Fruit fly (Drosophila melanogaster) Kc167 (cell line): ENCODE results near the gene CG5245.
"Not testable (repeated sequence)": the region's sequence is repeated elsewhere in the genome, so short reads cannot be mapped to it uniquely, and the experiment has no call there.

ENCODE experiments used
- Myc ChIP-seq: fragments of >200 bp; optimal IDR thresholded peaks from 2 replicates; lab custom pipeline; 2017; ENCODE audit warnings: missing external identifiers
- Sin3A ChIP-seq: fragments of >200 bp; optimal IDR thresholded peaks from 2 replicates; lab custom pipeline; 2018; ENCODE audit warnings: missing external identifiers
- h ChIP-seq: fragments of >200 bp; optimal IDR thresholded peaks from 3 replicates; lab custom pipeline; 2018; ENCODE audit warnings: missing external identifiers
- insv ChIP-seq: fragments of >200 bp; optimal IDR thresholded peaks from 3 replicates; lab custom pipeline; 2018; ENCODE audit warnings: missing external identifiers
- psq ChIP-seq: fragments of >200 bp; optimal IDR thresholded peaks from 2 replicates; lab custom pipeline; 2017; ENCODE audit warnings: missing external identifiers
- ttk ChIP-seq: sonication (Bioruptor generic); optimal IDR thresholded peaks from 2 replicates; lab custom pipeline; 2017; ENCODE audit warnings: missing external identifiers

Gene CG5245

DNA sequence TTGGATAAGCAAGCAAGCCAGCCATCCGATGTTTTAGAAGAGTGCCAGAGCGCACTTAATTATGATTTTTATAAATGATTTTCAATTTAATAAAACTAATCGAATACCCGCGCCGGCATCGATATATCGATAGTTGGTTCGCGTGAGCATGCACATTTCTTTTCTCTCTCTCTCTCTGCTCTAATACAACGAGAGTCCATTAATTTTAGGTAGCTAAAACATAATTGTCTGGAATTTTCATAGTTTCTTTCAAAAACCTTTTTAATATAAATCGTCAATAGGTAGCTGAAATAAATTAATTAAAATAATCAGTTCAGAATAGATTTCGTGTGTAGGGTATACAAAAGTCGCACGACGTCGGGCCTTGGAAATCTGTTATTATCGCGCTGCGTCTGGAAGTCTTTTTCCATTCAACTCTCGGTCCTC is 19.5 kb downstream of the CG5245 start, which contains the start of gene CG18549:
CG18549 (plus strand) TSS at position 408 of the 426 bp plus-strand sequence.
- no peak for TF ChIP-seq ttk
- no peak for TF ChIP-seq h (lab: Kevin White, UChicago)
- no peak for TF ChIP-seq Myc (lab: Kevin White, UChicago)
- no peak for TF ChIP-seq insv
- no peak for TF ChIP-seq Sin3A
- no peak for TF ChIP-seq psq (lab: Kevin White, UChicago)

DNA sequence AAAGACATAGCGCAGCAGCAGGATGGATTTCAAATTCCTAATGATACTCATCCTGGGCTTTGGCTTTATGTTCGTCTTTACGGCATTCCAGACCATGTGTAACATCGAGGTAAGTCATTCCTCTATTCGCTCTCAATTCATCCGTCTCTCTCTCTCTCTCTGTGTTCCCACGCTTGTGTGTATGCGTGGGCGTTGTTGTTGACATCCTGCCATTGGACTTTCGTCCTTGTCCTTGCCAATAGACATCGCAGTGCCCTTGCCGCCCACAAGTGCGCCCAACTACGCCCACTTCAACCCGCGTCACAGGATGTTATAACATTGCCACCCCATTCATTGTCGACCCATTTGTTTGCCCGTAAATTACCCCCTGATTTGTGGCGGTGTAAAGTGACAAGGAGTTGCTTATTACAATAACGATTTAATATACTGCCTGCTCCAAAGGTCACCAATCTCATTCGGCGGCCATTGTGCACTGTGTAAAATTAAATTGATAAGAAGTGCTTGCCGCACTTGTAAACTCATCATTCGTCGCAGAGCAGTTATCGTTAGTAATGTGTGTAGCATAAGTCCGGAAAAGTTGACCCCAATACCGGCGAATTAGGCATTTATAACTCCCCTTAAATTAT is 20.4 kb downstream of the CG5245 start:
- TF ChIP-seq h (lab: Kevin White, UChicago) (no peak), Sin3A (no peak), psq (lab: Kevin White, UChicago) (no peak), insv (no peak), Myc (lab: Kevin White, UChicago) (no peak), ttk (no peak)

DNA sequence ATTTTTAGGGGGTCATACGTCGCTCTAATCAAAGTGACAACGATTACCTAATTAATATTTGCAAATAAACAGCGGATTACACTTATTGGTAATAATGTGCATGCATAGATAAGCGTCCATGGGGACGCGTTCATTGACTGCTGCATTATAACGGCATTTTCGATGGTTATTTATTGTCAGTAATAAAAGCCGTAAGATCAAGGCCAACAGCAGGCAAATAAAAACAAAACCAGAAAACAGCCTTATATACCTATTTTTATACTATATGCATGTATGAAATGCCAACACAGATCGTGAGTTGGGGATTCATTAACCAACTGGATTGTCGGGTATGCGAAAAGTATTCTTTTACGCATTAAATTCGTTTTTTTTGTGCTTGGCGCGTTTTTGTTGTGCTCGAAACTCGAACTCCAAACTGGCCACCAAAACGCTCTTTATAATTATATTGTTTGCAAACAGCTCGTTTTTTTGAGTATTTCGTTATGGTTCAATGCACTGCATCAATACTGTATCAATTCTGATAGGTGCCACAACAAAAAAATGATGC is 21.4 kb downstream of the CG5245 start:
- TF ChIP-seq Myc (lab: Kevin White, UChicago) (no peak), ttk (no peak), psq (lab: Kevin White, UChicago) (no peak), insv (no peak)

DNA sequence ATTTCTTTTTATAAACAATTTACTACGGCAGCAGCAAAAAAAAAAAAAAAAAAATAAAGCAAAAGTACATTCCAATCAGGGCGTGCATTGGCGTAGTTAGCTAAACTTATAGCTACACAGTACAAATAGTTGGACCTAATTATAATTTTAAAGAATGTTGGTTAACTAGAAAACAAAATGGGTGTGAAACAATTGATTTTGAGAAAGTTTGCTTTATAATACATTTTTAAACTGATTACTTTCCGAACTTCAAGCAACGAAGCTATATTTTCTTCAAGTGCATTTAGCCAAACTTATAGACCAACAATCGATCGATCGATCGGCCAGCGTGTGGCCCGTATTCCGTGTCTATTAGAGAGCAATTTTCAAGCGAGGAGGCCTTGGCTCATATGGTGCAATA is 22.0 kb downstream of the CG5245 start:
- no peak for TF ChIP-seq ttk
- TF ChIP-seq Sin3A: no peak
- TF ChIP-seq h (lab: Kevin White, UChicago): no peak
- no peak for TF ChIP-seq psq (lab: Kevin White, UChicago)

DNA sequence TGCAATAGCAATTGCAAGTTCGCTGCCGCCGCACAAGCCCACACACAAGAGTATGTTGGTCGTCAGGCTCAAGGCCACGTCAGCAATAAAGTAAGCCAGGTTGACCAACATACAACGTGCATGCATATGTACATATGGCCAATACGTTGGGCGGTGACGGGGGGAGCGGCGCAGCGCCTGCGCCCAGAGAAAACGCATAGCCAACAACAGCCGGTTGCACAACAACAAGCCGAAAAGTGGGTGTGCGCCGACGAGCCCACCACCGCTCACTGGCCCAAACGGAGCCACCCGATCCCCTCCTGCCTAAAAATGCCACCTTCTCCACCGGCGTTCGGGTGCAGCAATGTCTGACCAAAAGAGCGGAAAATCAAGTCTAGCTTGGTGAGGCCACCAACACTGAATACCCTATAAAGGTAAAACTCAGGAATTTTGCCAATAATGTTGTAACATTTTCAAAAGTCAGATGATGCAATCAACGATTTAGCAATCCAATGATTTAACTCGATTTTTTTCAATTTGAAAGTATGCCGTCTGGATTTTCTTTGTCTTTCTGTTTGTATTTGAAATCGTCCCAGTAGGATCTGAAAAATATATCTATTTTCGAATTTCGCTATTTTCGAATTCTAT is 22.6 kb downstream of the CG5245 start, which contains the start of gene CG5509:
CG5509 (plus strand) TSS at position 577 of the 627 bp plus-strand sequence.
- no peak for TF ChIP-seq psq (lab: Kevin White, UChicago)
- TF ChIP-seq Sin3A: no peak
- no peak for TF ChIP-seq ttk
- no peak for TF ChIP-seq Myc (lab: Kevin White, UChicago)
- no peak for TF ChIP-seq h (lab: Kevin White, UChicago)
- TF ChIP-seq insv: no peak

DNA sequence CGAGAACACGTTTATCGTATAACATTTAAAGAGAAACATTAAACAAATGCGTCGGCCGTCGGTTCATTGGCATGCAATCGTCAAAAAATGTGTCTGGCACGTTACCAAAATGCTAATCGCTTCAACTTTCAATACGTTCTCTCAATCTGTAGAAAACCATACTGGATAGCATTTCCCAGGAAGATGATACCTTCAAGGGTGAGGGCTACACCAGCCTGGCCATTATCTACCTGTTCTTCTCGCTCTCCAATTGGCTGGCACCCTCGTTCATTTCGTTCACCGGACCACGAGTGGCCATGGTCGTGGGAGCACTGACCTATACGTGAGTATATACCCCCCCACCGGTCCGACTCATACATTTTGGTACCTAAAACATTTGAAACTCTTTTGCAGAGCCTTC is 25.1 kb downstream of the CG5245 start:
- no peak for TF ChIP-seq psq (lab: Kevin White, UChicago)
- no peak for TF ChIP-seq Myc (lab: Kevin White, UChicago)
- no peak for TF ChIP-seq h (lab: Kevin White, UChicago)
- no peak for TF ChIP-seq ttk
- no peak for TF ChIP-seq insv
- no peak for TF ChIP-seq Sin3A

DNA sequence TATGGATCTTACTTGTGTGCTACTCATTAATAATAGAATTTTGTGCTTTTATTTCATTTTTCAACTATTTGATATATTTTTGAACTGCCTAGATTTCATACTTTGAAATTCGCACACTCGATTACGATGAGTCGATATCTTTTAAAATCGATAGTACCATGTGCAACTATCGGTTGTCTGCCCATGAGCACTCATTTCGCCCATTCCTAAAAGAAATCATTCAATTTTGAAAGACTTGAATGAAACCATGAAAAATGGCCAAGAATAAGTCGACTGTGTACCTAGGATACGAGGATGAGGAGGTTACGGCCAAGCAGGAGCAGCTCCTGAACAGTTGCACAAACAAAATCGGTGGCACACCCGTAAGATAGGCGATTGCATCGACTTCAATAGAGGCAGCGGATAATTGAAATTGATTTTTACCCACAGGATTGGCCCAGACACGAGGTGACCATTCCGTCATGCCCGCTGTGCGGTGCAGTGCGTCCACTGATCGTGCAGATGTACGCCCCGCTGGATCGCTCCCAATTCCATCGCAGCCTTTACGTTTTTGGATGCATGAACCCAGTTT is 27.1 kb downstream of the CG5245 start, which contains the start of gene trus:
trus (plus strand) TSS at position 204 of the 571 bp plus-strand sequence.
- TF ChIP-seq Sin3A (no peak), ttk (no peak)

DNA sequence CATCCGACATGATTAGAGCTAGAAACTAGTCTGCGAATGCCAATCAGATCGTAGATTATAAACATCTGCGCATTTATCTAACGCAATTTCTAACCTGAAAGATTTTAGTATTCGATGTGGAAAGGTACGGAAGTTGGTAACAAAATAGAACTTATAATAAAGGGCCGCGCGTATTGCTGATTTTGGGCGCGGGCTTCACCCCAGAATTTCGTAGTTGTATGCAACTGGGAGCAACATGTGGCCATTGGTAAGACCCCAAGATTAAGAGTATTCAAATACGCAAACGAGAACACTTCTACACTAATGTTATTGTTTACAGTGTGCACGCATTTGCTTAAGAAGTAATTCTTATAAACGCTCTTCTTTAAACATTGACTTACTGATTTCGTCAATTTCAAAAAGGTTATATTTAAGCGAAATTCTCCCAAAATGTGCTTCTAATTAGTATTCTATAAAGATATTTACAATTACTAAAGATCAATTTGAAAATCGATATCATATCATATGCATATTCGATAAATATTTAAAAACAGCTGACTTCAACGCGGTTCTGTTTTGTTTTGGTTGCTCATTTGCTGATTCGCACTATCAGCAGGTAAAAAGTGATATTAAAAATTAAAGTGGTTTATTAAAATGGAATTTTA is 30.6 kb downstream of the CG5245 start, which contains the start of the genes CG5961 and Polr3C:
CG5961 (minus strand) TSS at position 416 of the 644 bp plus-strand sequence.
Polr3C (plus strand) TSS at position 536 of the 644 bp plus-strand sequence.
- TF ChIP-seq h (lab: Kevin White, UChicago) (no peak), psq (lab: Kevin White, UChicago) (peak; percentile 69)

DNA sequence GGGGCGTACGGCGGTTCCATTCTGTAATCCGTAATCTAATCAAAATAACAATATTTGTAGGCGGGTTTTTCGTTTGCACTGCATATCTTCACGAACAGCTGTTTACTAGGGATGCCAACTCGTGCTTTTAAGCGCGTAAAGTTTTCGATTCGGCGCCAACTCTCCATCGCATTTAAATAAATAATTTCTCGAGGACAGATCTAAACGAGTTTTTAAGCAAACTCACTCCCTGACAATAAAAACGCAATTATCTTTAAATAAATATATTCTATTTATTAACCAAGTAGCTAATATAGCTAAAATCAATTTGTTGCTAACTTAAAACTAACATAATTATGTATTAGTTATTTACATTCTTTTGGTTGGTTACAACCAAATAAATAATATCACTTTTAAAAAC is 35.8 kb downstream of the CG5245 start, which contains the start of gene CG5608:
CG5608 (minus strand) TSS at position 101 of the 400 bp plus-strand sequence.
- not testable (repeated sequence) for TF ChIP-seq insv; Myc (lab: Kevin White, UChicago); h (lab: Kevin White, UChicago)

DNA sequence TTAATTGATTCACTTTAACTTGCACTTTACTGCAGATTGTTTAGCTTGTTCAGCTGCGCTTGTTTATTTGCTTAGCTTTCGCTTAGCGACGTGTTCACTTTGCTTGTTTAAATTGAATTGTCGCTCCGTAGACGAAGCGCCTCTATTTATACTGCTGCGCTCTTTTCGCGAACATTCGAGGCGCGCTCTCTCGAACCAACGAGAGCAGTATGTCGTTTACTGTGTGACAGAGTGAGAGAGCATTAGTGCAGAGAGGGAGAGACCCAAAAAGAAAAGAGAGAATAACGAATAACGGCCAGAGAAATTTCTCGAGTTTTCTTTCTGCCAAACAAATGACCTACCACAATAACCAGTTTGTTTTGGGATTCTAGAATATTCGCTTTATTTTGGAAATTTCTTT is 38.3 kb downstream of the CG5245 start, which contains the start of gene Hsp70Ba:
Hsp70Ba (minus strand) TSS at position 102 of the 400 bp plus-strand sequence.
- not testable (repeated sequence) for TF ChIP-seq insv; Sin3A; Myc (lab: Kevin White, UChicago)
